Worm (Caenorhabditis elegans) whole organism, L2 larva: ENCODE measurements around the gene C30G12.6.

Experiments used
- F13H6.1 ChIP-seq: sonication (generic microtip); optimal IDR thresholded peaks from 2 replicates; lab custom pipeline; 2016; ENCODE audit warnings: missing genetic modification characterization, missing compliant biosample characterization
- R02D3.7 ChIP-seq: fragments of 150-350 bp; optimal IDR thresholded peaks from 2 replicates; lab custom pipeline; 2014; ENCODE audit warnings: missing biosample characterization, missing genetic modification characterization
- Y55F3AM.14 ChIP-seq: fragments of 200-800 bp; sonication (Bioruptor generic); optimal IDR thresholded peaks from 2 replicates; lab custom pipeline; 2018; ENCODE audit warnings: mild to moderate bottlenecking, missing genetic modification characterization, missing compliant biosample characterization
- ZK546.5 ChIP-seq: sonication (generic microtip); optimal IDR thresholded peaks from 2 replicates; lab custom pipeline; 2017; ENCODE audit warnings: missing biosample characterization, missing genetic modification characterization
- alr-1 ChIP-seq: fragments of 150-350 bp; optimal IDR thresholded peaks from 2 replicates; lab custom pipeline; 2014; ENCODE audit warnings: missing biosample characterization, missing genetic modification characterization
- blmp-1 ChIP-seq: sonication (generic microtip); optimal IDR thresholded peaks from 2 replicates; lab custom pipeline; 2017; ENCODE audit warnings: missing genetic modification characterization, mild to moderate bottlenecking, missing compliant biosample characterization, antibody characterized with exemption, moderate library complexity; ENCODE audit not compliant: insufficient read depth
- crh-2 ChIP-seq: sonication (generic microtip); optimal IDR thresholded peaks from 2 replicates; lab custom pipeline; 2017; ENCODE audit warnings: missing biosample characterization, missing genetic modification characterization
- dmd-4 ChIP-seq: sonication (generic microtip); optimal IDR thresholded peaks from 2 replicates; lab custom pipeline; 2017; ENCODE audit warnings: missing biosample characterization, missing genetic modification characterization
- egl-27 ChIP-seq: sonication (generic microtip); optimal IDR thresholded peaks from 3 replicates; lab custom pipeline; 2017; ENCODE audit warnings: missing biosample characterization, missing genetic modification reagents, missing genetic modification characterization
- elt-3 ChIP-seq: sonication (generic microtip); optimal IDR thresholded peaks from 2 replicates; lab custom pipeline; 2017; ENCODE audit warnings: missing biosample characterization, missing genetic modification characterization
- fos-1 ChIP-seq: fragments of 150-350 bp; optimal IDR thresholded peaks from 2 replicates; lab custom pipeline; 2014; ENCODE audit warnings: missing biosample characterization, missing genetic modification characterization
- gmeb-1 ChIP-seq: fragments of 150-350 bp; optimal IDR thresholded peaks from 2 replicates; lab custom pipeline; 2014; ENCODE audit warnings: missing biosample characterization, missing genetic modification characterization
- lin-11 ChIP-seq: fragments of 150-350 bp; sonication (generic microtip); optimal IDR thresholded peaks from 2 replicates; lab custom pipeline; 2014; ENCODE audit warnings: missing biosample characterization, missing genetic modification characterization, inconsistent platforms, mixed read lengths
- lin-13 ChIP-seq: fragments of 150-350 bp; optimal IDR thresholded peaks from 2 replicates; lab custom pipeline; 2014; ENCODE audit warnings: missing biosample characterization, missing genetic modification reagents, missing genetic modification characterization
- lin-39 ChIP-seq: fragments of 150-350 bp; optimal IDR thresholded peaks from 2 replicates; lab custom pipeline; 2014; ENCODE audit warnings: missing biosample characterization, missing genetic modification reagents, missing genetic modification characterization
- mab-5 ChIP-seq: fragments of 150-350 bp; optimal IDR thresholded peaks from 2 replicates; lab custom pipeline; 2014; ENCODE audit warnings: missing biosample characterization, missing genetic modification characterization
- mdl-1 ChIP-seq, 2 experiments: fragments of 150-350 bp in 1 of 2; sonication (generic microtip) in 1 of 2; optimal IDR thresholded peaks; 2 replicates each; lab custom pipeline; 2017; ENCODE audit warnings: missing biosample characterization in 2 of 2, missing genetic modification characterization in 2 of 2
- nhr-10 ChIP-seq: sonication (generic microtip); optimal IDR thresholded peaks from 2 replicates; lab custom pipeline; 2017; ENCODE audit warnings: missing biosample characterization, missing genetic modification characterization
- nhr-12 ChIP-seq: fragments of 150-350 bp; optimal IDR thresholded peaks from 2 replicates; lab custom pipeline; 2014; ENCODE audit warnings: missing biosample characterization, missing genetic modification characterization
- nhr-129 ChIP-seq: fragments of 150-350 bp; optimal IDR thresholded peaks from 2 replicates; lab custom pipeline; 2014; ENCODE audit warnings: missing biosample characterization, missing genetic modification characterization
- nhr-21 ChIP-seq: fragments of 150-350 bp; optimal IDR thresholded peaks from 2 replicates; lab custom pipeline; 2014; ENCODE audit warnings: missing biosample characterization, missing genetic modification characterization
- nhr-23 ChIP-seq: fragments of 150-350 bp; optimal IDR thresholded peaks from 2 replicates; lab custom pipeline; 2014; ENCODE audit warnings: missing biosample characterization, missing genetic modification reagents, missing genetic modification characterization
- nhr-237 ChIP-seq: fragments of 150-350 bp; optimal IDR thresholded peaks from 2 replicates; lab custom pipeline; 2014; ENCODE audit warnings: missing biosample characterization, missing genetic modification characterization
- nhr-25 ChIP-seq: fragments of 150-350 bp; sonication (generic microtip); optimal IDR thresholded peaks from 3 replicates; lab custom pipeline; 2014; ENCODE audit warnings: missing biosample characterization, missing genetic modification characterization
- nhr-77 ChIP-seq: fragments of 150-350 bp; optimal IDR thresholded peaks from 2 replicates; lab custom pipeline; 2014; ENCODE audit warnings: missing biosample characterization, missing genetic modification characterization
- peb-1 ChIP-seq: fragments of 150-350 bp; optimal IDR thresholded peaks from 2 replicates; lab custom pipeline; 2014; ENCODE audit warnings: missing biosample characterization, missing genetic modification characterization
- skn-1 ChIP-seq: sonication (generic microtip); optimal IDR thresholded peaks from 2 replicates; lab custom pipeline; 2017; ENCODE audit warnings: missing biosample characterization, missing genetic modification characterization
- sma-3 ChIP-seq: sonication (generic microtip); optimal IDR thresholded peaks from 2 replicates; lab custom pipeline; 2016; ENCODE audit warnings: missing genetic modification reagents, missing genetic modification characterization, missing compliant biosample characterization
- sma-9 ChIP-seq, 2 experiments: fragments of 150-350 bp in 1 of 2; sonication (generic microtip) in 1 of 2; optimal IDR thresholded peaks; 2 replicates each; lab custom pipeline; 2014 to 2016; ENCODE audit warnings: missing genetic modification characterization in 2 of 2, mild to moderate bottlenecking in 1 of 2, missing biosample characterization in 1 of 2, missing compliant biosample characterization in 1 of 2, missing genetic modification reagents in 1 of 2, moderate library complexity in 1 of 2
- snpc-4 ChIP-seq: fragments of 150-350 bp; optimal IDR thresholded peaks from 2 replicates; lab custom pipeline; 2014; ENCODE audit warnings: missing biosample characterization, missing genetic modification characterization
- unc-39 ChIP-seq: fragments of 150-350 bp; optimal IDR thresholded peaks from 2 replicates; lab custom pipeline; 2014; ENCODE audit warnings: missing biosample characterization, missing genetic modification characterization
- unc-55 ChIP-seq: fragments of 150-350 bp; sonication (generic microtip); optimal IDR thresholded peaks from 3 replicates; lab custom pipeline; 2014; ENCODE audit warnings: missing biosample characterization, missing genetic modification reagents, missing genetic modification characterization
- unc-62 ChIP-seq: fragments of 150-350 bp; optimal IDR thresholded peaks from 2 replicates; lab custom pipeline; 2014; ENCODE audit warnings: missing biosample characterization, missing genetic modification reagents, missing genetic modification characterization
- zag-1 ChIP-seq: fragments of 150-350 bp; optimal IDR thresholded peaks from 2 replicates; lab custom pipeline; 2014; ENCODE audit warnings: missing biosample characterization, missing genetic modification characterization
- ztf-1 ChIP-seq: fragments of 200-800 bp; sonication (Bioruptor generic); conservative IDR thresholded peaks from 2 replicates; pipeline ENCODE4 v1.3.6; 2022; ENCODE audit warnings: missing genetic modification characterization, missing compliant biosample characterization
- ztf-4 ChIP-seq: fragments of 150-350 bp; optimal IDR thresholded peaks from 2 replicates; lab custom pipeline; 2014; ENCODE audit warnings: missing biosample characterization, missing genetic modification characterization

C30G12.6 gene

DNA sequence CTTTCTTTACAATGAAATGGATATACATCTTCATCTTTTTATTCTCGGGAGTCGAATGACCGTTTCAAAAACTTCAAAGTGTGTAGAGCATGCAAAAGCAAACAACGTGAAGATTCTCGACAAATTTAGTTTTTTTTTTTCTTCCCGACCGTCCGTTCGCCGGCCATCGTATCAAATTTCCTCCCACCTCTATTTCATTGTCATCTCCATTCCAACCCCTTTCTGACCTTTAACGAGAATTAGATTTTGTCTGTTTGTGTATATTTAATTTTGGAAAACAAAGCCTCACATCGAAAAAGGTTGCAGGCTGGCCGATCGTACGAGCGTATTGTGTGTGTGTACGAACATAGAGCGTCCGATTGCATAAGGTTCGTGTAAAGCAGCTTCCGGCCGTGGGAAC lies 3.2 kb upstream of the C30G12.6 start, which contains the start of gene C30G12.1:
C30G12.1 (plus strand) TSS at position 301 of the 400 bp plus-strand sequence.
- TF ChIP-seq peb-1, result no peak
- no peak for TF ChIP-seq alr-1 (tag; lab: Kevin White, UChicago)
- TF ChIP-seq zag-1, result no peak
- TF ChIP-seq snpc-4, result no peak
- no peak for TF ChIP-seq unc-39
- TF ChIP-seq sma-9 (GFP tag; optimal IDR thresholded peaks at IDR 0.05; lab: Kevin White, UChicago), result no peak
- no peak for TF ChIP-seq sma-9 (tag; optimal IDR thresholded peaks at IDR 0.05; lab: Kevin White, UChicago)
- TF ChIP-seq lin-39, result no peak
- TF ChIP-seq ztf-4 (tag; lab: Kevin White, UChicago), result no peak
- no peak for TF ChIP-seq crh-2 (tag; lab: Kevin White, UChicago)
- no peak for TF ChIP-seq ZK546.5 (tag; lab: Kevin White, UChicago)

DNA sequence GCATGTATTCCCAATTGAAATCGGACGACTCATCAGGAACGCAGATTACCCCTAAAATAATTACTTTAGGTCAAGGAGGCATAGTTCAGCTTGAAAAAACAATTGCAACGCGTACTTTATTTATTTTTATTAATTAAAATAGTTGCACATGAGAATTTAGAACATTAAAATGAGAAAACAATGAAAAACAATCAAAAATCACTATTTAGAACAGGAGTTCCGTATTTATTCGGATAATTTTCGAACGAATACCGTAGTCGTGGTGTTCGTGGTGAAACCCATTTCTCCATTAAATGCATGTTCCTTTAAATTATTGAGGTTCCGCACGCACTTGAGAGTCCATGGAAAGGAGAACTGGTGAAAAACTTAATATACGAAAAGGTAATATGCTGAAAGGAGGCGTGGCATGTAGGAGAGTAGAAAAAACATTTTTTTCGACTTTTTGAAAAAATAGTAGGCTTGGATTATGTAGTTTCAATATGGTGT lies 2.4 kb upstream of the C30G12.6 start, which contains the start of gene puf-8:
puf-8 (minus strand) TSS at position 51 of the 486 bp plus-strand sequence.
- TF ChIP-seq ztf-1 (GFP tag; lab: Robert Waterston, UW) (no peak), R02D3.7 (tag; lab: Kevin White, UChicago) (no peak)
- TF ChIP-seq, all 48 proteins: peak for 0

DNA sequence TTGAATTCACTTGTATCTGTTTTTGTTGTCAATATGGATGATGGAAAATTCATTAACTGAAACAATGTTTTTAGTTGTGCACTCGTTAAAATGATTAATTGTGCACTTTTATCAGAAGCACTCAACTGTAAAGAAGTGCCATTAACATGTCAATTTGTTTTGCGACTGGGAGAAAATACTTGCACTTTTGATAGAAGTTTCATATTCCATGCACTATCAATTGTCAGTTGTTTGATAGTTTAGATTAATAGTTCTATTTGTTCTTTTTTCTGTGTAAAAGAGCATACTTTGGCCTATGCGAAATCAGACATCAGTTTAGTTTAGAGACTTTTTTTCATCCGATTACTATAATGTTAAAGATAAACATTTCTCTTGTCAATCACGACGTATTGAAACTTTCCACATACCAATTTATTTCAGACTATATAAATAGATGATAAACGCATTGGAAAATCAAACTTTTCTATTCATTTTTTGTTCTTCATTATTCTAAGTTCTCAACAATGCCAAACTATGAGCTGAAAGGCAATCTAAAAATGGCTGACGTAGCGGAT lies 5.8 kb downstream of the C30G12.6 start, which contains the start of gene C30G12.2:
C30G12.2 (plus strand) TSS at position 504 of the 554 bp plus-strand sequence.
- TF ChIP-seq Y55F3AM.14 (GFP tag; lab: Kevin White, UChicago) (no peak), unc-62 (no peak), lin-39 (no peak), fos-1 (tag; lab: Kevin White, UChicago) (peak; percentile 79), sma-9 (GFP tag; optimal IDR thresholded peaks at IDR 0.05; lab: Kevin White, UChicago) (peak; percentile 41), sma-9 (tag; optimal IDR thresholded peaks at IDR 0.05; lab: Kevin White, UChicago) (no peak)
- TF ChIP-seq, all 48 proteins: peak for 2

DNA sequence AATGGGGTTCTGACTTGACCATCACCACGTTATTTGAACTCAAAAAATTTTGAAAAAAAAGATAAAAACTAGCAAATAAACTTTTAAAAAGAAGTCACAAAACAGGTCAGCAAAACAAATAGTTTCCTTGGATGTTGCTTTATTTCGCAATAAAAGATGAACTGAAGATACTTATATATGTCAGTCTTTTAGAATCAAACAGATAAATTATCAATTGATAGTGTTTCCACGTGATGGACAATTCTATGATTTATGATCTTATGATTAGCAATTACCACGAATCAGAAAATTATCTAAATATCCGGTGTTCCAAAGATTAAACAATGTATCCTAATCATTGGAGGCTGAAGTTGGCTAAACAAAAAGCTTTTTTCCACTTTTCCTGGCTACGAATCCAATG lies 8.1 kb downstream of the C30G12.6 start:
- TF ChIP-seq nhr-129 (tag; lab: Kevin White, UChicago) (peak; percentile 3), peb-1 (no peak), mdl-1 (tag; optimal IDR thresholded peaks at IDR 0.05; lab: Kevin White, UChicago) (peak in 1 of 2 experiments; percentile 73), mab-5 (peak; percentile 69), unc-62 (peak; percentile 41), fos-1 (tag; lab: Kevin White, UChicago) (peak; percentile 64), sma-9 (GFP tag; optimal IDR thresholded peaks at IDR 0.05; lab: Kevin White, UChicago) (peak; percentile 29), sma-9 (tag; optimal IDR thresholded peaks at IDR 0.05; lab: Kevin White, UChicago) (no peak), nhr-21 (tag; lab: Kevin White, UChicago) (peak; percentile 88), crh-2 (tag; lab: Kevin White, UChicago) (peak; percentile 8), ztf-4 (tag; lab: Kevin White, UChicago) (no peak), nhr-77 (tag; lab: Kevin White, UChicago) (no peak), snpc-4 (no peak), blmp-1 (tag; lab: Kevin White, UChicago) (peak; percentile 69), sma-3 (peak; percentile 70), egl-27 (peak; percentile 22), unc-55 (no peak), lin-13 (GFP tag; lab: Kevin White, UChicago) (no peak), dmd-4 (tag; lab: Kevin White, UChicago) (no peak)
- TF ChIP-seq, all 48 proteins: peak for 11

DNA sequence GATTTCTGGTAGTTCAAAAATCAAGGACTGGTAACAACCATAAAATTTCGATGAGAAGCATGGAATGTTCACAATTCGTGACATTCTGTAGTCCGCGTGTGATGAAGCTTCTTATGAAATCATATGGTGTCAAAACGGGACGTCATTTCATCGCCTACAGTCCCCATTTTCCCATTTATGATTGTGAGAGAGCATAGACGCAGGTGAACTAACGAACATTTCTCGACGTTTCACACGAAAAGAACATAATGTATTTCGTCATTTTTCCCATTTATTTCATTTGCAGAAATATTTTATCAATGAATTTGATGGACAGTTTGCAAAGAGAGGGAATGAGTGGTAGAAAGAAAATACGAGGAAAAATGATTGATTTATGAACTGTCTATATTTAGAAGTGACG lies 8.7 kb downstream of the C30G12.6 start:
- TF ChIP-seq fos-1 (tag; lab: Kevin White, UChicago), result peak; percentile 61
- peak; percentile 3 for TF ChIP-seq sma-9 (GFP tag; optimal IDR thresholded peaks at IDR 0.05; lab: Kevin White, UChicago)
- no peak for TF ChIP-seq sma-9 (tag; optimal IDR thresholded peaks at IDR 0.05; lab: Kevin White, UChicago)
- no peak for TF ChIP-seq lin-11
- TF ChIP-seq unc-39, result no peak
- TF ChIP-seq nhr-237 (tag; lab: Kevin White, UChicago), result no peak
- no peak for TF ChIP-seq zag-1
- TF ChIP-seq lin-13 (GFP tag; lab: Kevin White, UChicago), result no peak
- no peak for TF ChIP-seq nhr-12 (tag; lab: Kevin White, UChicago)
- TF ChIP-seq egl-27, result no peak
- TF ChIP-seq nhr-10 (tag; lab: Kevin White, UChicago), result no peak
- TF ChIP-seq elt-3, result no peak
- no peak for TF ChIP-seq nhr-23 (tag; lab: Kevin White, UChicago)
- no peak for TF ChIP-seq unc-62
- TF ChIP-seq snpc-4, result no peak
- no peak for TF ChIP-seq nhr-25
- TF ChIP-seq unc-55, result no peak
- TF ChIP-seq ztf-4 (tag; lab: Kevin White, UChicago), result no peak
- TF ChIP-seq nhr-129 (tag; lab: Kevin White, UChicago), result no peak
- TF ChIP-seq nhr-77 (tag; lab: Kevin White, UChicago), result no peak
- TF ChIP-seq gmeb-1 (tag; lab: Kevin White, UChicago), result no peak
- TF ChIP-seq crh-2 (tag; lab: Kevin White, UChicago), result peak; percentile 14
- TF ChIP-seq Y55F3AM.14 (GFP tag; lab: Kevin White, UChicago), result no peak
- TF ChIP-seq F13H6.1, result no peak
- TF ChIP-seq skn-1 (tag; lab: Kevin White, UChicago), result no peak
